Fruit fly (Drosophila melanogaster): Measurements from ENCODE around the gene CG14414.

Gene CG14414

DNA sequence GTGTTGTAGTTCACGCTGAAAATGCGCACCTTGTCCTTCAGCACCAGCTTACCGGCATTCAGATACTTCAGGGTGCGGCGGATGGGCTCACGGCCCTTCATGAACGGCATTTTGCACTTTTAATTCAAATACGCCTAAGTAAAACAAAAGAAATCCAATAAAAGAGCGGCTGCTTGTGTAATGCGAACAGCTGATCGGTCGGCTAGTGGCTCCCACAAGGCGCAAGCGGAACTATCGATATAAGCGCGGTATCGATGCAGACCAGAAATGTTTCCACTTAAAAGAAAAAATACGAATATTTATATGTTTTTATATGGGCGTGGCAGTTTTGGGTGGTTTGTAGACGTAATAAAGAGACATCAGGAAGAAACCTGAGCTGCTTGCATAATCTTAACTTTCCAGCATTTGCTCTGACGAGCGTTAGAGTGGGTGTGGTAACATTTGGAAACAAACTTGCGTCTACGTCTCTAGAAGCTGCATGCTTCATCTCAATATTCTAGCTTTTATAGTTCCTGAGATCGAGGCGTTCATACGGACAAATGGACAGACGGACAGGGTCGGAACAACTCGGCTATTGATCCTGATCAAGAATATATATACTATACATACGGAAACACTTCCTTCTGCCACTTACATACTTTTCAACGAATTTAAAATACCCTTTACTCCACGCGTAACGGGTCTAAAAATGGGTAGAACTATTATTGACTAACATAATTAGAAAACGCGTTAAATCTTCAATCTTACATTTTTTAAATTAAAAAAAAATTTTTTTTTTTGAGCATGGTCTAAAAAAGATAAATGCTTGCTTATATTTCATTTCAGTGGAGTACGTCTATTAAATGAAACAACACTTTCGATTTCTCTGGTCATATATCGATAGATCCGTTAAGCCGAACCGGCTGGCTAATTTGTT lies 2.6 kb downstream of the CG14414 start, which contains the start of the genes mRpS25 and nmdyn-D6 (continued):
- TF ChIP-seq fru (optimal IDR thresholded peaks at IDR 0.05) (no peak), tgo (GFP tag; IDR thresholded peaks at IDR 0.05) (0 out of 3 replicates have a peak, but pooled peaks have one; percentile 32), CG17359 (tag; optimal IDR thresholded peaks at IDR 0.05) (peak; percentile 17), CG11247 (GFP tag; IDR thresholded peaks at IDR 0.05) (0 out of 2 replicates have a peak, but pooled peaks have one; percentile 10), CG13894 (tag; optimal IDR thresholded peaks at IDR 0.05) (no peak), CG30020 (tag; optimal IDR thresholded peaks at IDR 0.05) (peak; percentile 70), CG16815 (GFP tag; optimal IDR thresholded peaks at IDR 0.05) (peak; percentile 49), Chrac-16 (GFP tag; optimal IDR thresholded peaks at IDR 0.05) (peak; percentile 11), CG31441 (GFP tag; IDR thresholded peaks at IDR 0.05) (peak; percentile 21; the same call in 1 of the 2 replicates), Mes4 (GFP tag; optimal IDR thresholded peaks at IDR 0.05) (no peak), CG8290 (GFP tag; optimal IDR thresholded peaks at IDR 0.05) (peak; percentile 28), CG8290 (tag; optimal IDR thresholded peaks at IDR 0.05) (no peak), CG1602 (GFP tag; optimal IDR thresholded peaks at IDR 0.05) (peak; percentile 55), lab (GFP tag; optimal IDR thresholded peaks at IDR 0.05) (no peak), B-H1 (GFP tag; IDR thresholded peaks at IDR 0.05) (no peak), CG11504 (tag; optimal IDR thresholded peaks at IDR 0.05) (peak; percentile 50), knrl (GFP tag; IDR thresholded peaks at IDR 0.05; ENCODE audit: partially characterized antibody) (peak; percentile 40; the same call in 2 of the 3 replicates), CG4282 (GFP tag; optimal IDR thresholded peaks at IDR 0.05) (no peak), Scr (GFP tag; IDR thresholded peaks at IDR 0.05; ENCODE audit: partially characterized antibody) (peak; percentile 62), pros (GFP tag; optimal IDR thresholded peaks at IDR 0.05) (no peak), CG8388 (GFP tag; optimal IDR thresholded peaks at IDR 0.05) (peak; percentile 5), vvl (GFP tag; IDR thresholded peaks at IDR 0.05) (no peak; the same call in 1 of the 2 replicates), row (GFP tag; IDR thresholded peaks at IDR 0.05) (peak; percentile 63), sob (GFP tag; IDR thresholded peaks at IDR 0.05) (peak; percentile 23; the same call in 1 of the 2 replicates), oc (tag; optimal IDR thresholded peaks at IDR 0.05) (no peak), CG2678 (tag; optimal IDR thresholded peaks at IDR 0.05) (peak; percentile 50), CG34422 (GFP tag; IDR thresholded peaks at IDR 0.05) (peak; percentile 29; the same call in 2 of the 3 replicates), Meics (GFP tag; optimal IDR thresholded peaks at IDR 0.05) (peak; percentile 32), CG16813 (GFP tag; IDR thresholded peaks at IDR 0.05; ENCODE audit: partially characterized antibody) (peak; percentile 50), lola (GFP tag; optimal IDR thresholded peaks at IDR 0.05) (peak in 2 of 3 experiments; percentile 36 to 95), ssp (GFP tag; IDR thresholded peaks at IDR 0.05) (peak; percentile 90), CG17912 (GFP tag; optimal IDR thresholded peaks at IDR 0.05) (no peak), Gug (GFP tag; IDR thresholded peaks at IDR 0.05) (no peak), bsh (GFP tag; optimal IDR thresholded peaks at IDR 0.05) (peak in 1 of 2 experiments; percentile 18), CG18011 (GFP tag; optimal IDR thresholded peaks at IDR 0.05) (no peak), fd3F (GFP tag; optimal IDR thresholded peaks at IDR 0.05) (peak; percentile 13), pho (GFP tag; optimal IDR thresholded peaks at IDR 0.05) (peak; percentile 7), CG3281 (GFP tag; optimal IDR thresholded peaks at IDR 0.05) (no peak), sisA (GFP tag; IDR thresholded peaks at IDR 0.05) (peak; percentile 35; the same call in 1 of the 2 replicates), CG3163 (GFP tag; optimal IDR thresholded peaks at IDR 0.05) (no peak), Hey (tag; optimal IDR thresholded peaks at IDR 0.05) (no peak), sens (GFP tag) (peak; percentile 71), CG17829 (tag; optimal IDR thresholded peaks at IDR 0.05) (no peak), H2.0 (GFP tag; IDR thresholded peaks at IDR 0.05) (0 out of 2 replicates have a peak, but pooled peaks have one; percentile 37), CG12155 (GFP tag; optimal IDR thresholded peaks at IDR 0.05) (peak; percentile 19), CG4730 (GFP tag; IDR thresholded peaks at IDR 0.05) (0 out of 2 replicates have a peak, but pooled peaks have one; percentile 33), CG17361 (GFP tag; IDR thresholded peaks at IDR 0.05) (peak; percentile 72; the same call in 2 of the 3 replicates), Mad (GFP tag; optimal IDR thresholded peaks at IDR 0.05) (no peak)

All from whole organism, embryonic.